Fruit fly (Drosophila melanogaster) whole organism, adult: ENCODE measurements around the gene CG9853.

Source experiments
- CG1620 ChIP-seq: fragments of 200-800 bp; sonication (Bioruptor generic); optimal IDR thresholded peaks from 2 replicates; lab custom pipeline; 2016; ENCODE audit warnings: missing biosample characterization, missing genetic modification characterization
- CG7045 ChIP-seq: fragments of 200-800 bp; sonication (Bioruptor generic); optimal IDR thresholded peaks from 2 replicates; lab custom pipeline; 2017; ENCODE audit warnings: missing biosample characterization, mild to moderate bottlenecking, missing genetic modification characterization
- Crg-1 ChIP-seq: fragments of 200-800 bp; sonication (Bioruptor generic); optimal IDR thresholded peaks from 2 replicates; lab custom pipeline; 2016; ENCODE audit warnings: missing biosample characterization, missing genetic modification characterization
- Mnt ChIP-seq: fragments of 200-800 bp; sonication (Bioruptor generic); optimal IDR thresholded peaks from 2 replicates; lab custom pipeline; 2016; ENCODE audit warnings: missing biosample characterization, mild to moderate bottlenecking, missing genetic modification characterization

dm6 chr3R:4353569-4353968 is 48.3 kb downstream of the CG9853 start:
- TF ChIP-seq Mnt (GFP tag; lab: Kevin White, UChicago) (no peak), CG1620 (GFP tag; lab: Kevin White, UChicago) (no peak), CG7045 (GFP tag; lab: Kevin White, UChicago) (no peak), Crg-1 (GFP tag; lab: Kevin White, UChicago) (no peak)
